Worm (Caenorhabditis elegans) whole organism, late embryonic: Measurements from ENCODE around the gene F55E10.1.

Experiments used
- fkh-10 ChIP-seq: fragments of 150-350 bp; optimal IDR thresholded peaks from 2 replicates; lab custom pipeline; 2014; ENCODE audit warnings: missing biosample characterization, missing genetic modification reagents, missing genetic modification characterization
- pag-3 ChIP-seq: sonication (generic microtip); optimal IDR thresholded peaks from 2 replicates; lab custom pipeline; 2016; ENCODE audit warnings: missing compliant biosample characterization, missing genetic modification characterization, borderline replicate concordance
- pros-1 ChIP-seq: fragments of 150-350 bp; optimal IDR thresholded peaks from 2 replicates; lab custom pipeline; 2014; ENCODE audit warnings: missing biosample characterization, missing genetic modification reagents, missing genetic modification characterization
- unc-3 ChIP-seq, 2 experiments: fragments of 200-800 bp in 1 of 2; sonication (Bioruptor generic) in 1 of 2; sonication (generic microtip) in 1 of 2; conservative IDR thresholded peaks in 1 of 2; optimal IDR thresholded peaks in 1 of 2; 2 replicates each; pipeline versions ENCODE4 v1.3.6 to Lab custom; 2016 to 2022; ENCODE audit warnings: missing compliant biosample characterization in 2 of 2, missing genetic modification characterization in 2 of 2, missing genetic modification reagents in 1 of 2

ce11 chrX:8327800-8328199, 14.0 kb upstream of the F55E10.1 start, which contains the start of gene F55E10.4:
- TF ChIP-seq pag-3 (no peak), fkh-10 (GFP tag; lab: Kevin White, UChicago) (no peak), unc-3 (GFP tag; conservative IDR thresholded peaks at IDR 0.05; lab: Robert Waterston, UW) (no peak), unc-3 (tag; optimal IDR thresholded peaks at IDR 0.05; lab: Kevin White, UChicago) (no peak), pros-1 (tag; lab: Kevin White, UChicago) (no peak)
